Worm (Caenorhabditis elegans) whole organism, late embryonic: Measurements from ENCODE around the gene mpz-3.

Experiments used
- ama-1 ChIP-seq: fragments of 150-350 bp; optimal IDR thresholded peaks from 2 replicates; lab custom pipeline; 2014
- dve-1 ChIP-seq: sonication (generic microtip); optimal IDR thresholded peaks from 2 replicates; lab custom pipeline; 2017; ENCODE audit warnings: antibody characterized with exemption, mild to moderate bottlenecking, missing genetic modification characterization, missing compliant biosample characterization
- elt-2 ChIP-seq: sonication (generic microtip); optimal IDR thresholded peaks from 2 replicates; lab custom pipeline; 2016; ENCODE audit warnings: missing genetic modification reagents, missing genetic modification characterization, missing compliant biosample characterization
- ets-4 ChIP-seq: sonication (generic microtip); optimal IDR thresholded peaks from 2 replicates; lab custom pipeline; 2016; ENCODE audit warnings: missing genetic modification characterization, missing compliant biosample characterization
- fkh-10 ChIP-seq: fragments of 150-350 bp; optimal IDR thresholded peaks from 2 replicates; lab custom pipeline; 2014; ENCODE audit warnings: missing biosample characterization, missing genetic modification reagents, missing genetic modification characterization
- hlh-30 ChIP-seq: sonication (generic microtip); optimal IDR thresholded peaks from 2 replicates; lab custom pipeline; 2017; ENCODE audit warnings: antibody characterized with exemption, missing genetic modification characterization, missing compliant biosample characterization; ENCODE audit not compliant: insufficient read depth
- tbx-7 ChIP-seq: sonication (generic microtip); optimal IDR thresholded peaks from 2 replicates; lab custom pipeline; 2016; ENCODE audit warnings: missing genotype, missing genetic modification characterization, missing compliant biosample characterization
- unc-3 ChIP-seq, 2 experiments: fragments of 200-800 bp in 1 of 2; sonication (Bioruptor generic) in 1 of 2; sonication (generic microtip) in 1 of 2; conservative IDR thresholded peaks in 1 of 2; optimal IDR thresholded peaks in 1 of 2; 2 replicates each; pipeline versions ENCODE4 v1.3.6 to Lab custom; 2016 to 2022; ENCODE audit warnings: missing compliant biosample characterization in 2 of 2, missing genetic modification characterization in 2 of 2, missing genetic modification reagents in 1 of 2
- zip-5 ChIP-seq: sonication (generic microtip); optimal IDR thresholded peaks from 2 replicates; lab custom pipeline; 2016; ENCODE audit warnings: missing genetic modification characterization, missing compliant biosample characterization

DNA sequence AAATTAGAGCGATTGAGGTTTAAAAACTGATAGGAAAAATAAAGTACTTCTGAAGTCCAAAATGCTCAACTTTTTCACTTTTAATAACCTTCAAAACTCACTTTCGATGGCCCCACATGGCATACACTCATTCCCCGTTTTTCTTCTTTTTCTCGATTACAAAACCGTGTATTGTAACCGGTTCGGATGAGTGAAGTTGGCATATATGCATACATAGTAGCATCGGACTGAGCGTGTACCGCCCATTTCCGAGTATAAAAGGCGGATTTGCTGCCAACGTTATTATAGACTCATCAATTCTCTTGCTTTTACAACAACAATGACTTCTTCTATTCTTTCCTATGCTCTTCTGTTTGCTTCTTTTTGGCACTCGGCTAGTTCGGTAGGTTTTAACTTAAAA, 17.6 kb upstream of the mpz-3 start, which contains the start of gene C56C10.4:
- TF ChIP-seq zip-5 (tag; lab: Kevin White, UChicago) (no peak), unc-3 (GFP tag; conservative IDR thresholded peaks at IDR 0.05; lab: Robert Waterston, UW) (no peak), unc-3 (tag; optimal IDR thresholded peaks at IDR 0.05; lab: Kevin White, UChicago) (no peak), fkh-10 (GFP tag; lab: Kevin White, UChicago) (no peak), ama-1 (no peak), hlh-30 (tag; lab: Kevin White, UChicago) (no peak), elt-2 (tag; lab: Kevin White, UChicago) (no peak), dve-1 (tag; lab: Kevin White, UChicago) (no peak), tbx-7 (tag; lab: Kevin White, UChicago) (no peak), ets-4 (tag; lab: Kevin White, UChicago) (no peak)
